Fruit fly (Drosophila melanogaster) whole organism, embryonic: ENCODE measurements around the gene CG6415.

Source experiments
- Adf1 ChIP-seq: fragments of 200-800 bp; sonication (Bioruptor generic); IDR thresholded peaks from 2 replicates; pipeline ENCODE4 v1.3.6; 2022; ENCODE audit warnings: missing biosample characterization, missing genetic modification characterization
- Blimp-1 ChIP-seq: fragments of 200-800 bp; sonication (Bioruptor generic); optimal IDR thresholded peaks from 3 replicates; lab custom pipeline; 2018; ENCODE audit warnings: missing biosample characterization, missing genetic modification characterization, mild to moderate bottlenecking, moderate library complexity, missing genetic modification reagents
- CG10979 ChIP-seq: fragments of 200-800 bp; sonication (Bioruptor generic); optimal IDR thresholded peaks from 2 replicates; lab custom pipeline; 2018; ENCODE audit warnings: missing biosample characterization, mild to moderate bottlenecking, missing genetic modification characterization, moderate library complexity
- CG13775 ChIP-seq: fragments of 200-800 bp; sonication (Bioruptor generic); optimal IDR thresholded peaks from 3 replicates; lab custom pipeline; 2017; ENCODE audit warnings: missing biosample characterization, mild to moderate bottlenecking, missing genetic modification characterization
- CG17568 ChIP-seq: fragments of 200-800 bp; sonication (Bioruptor generic); optimal IDR thresholded peaks from 2 replicates; lab custom pipeline; 2018; ENCODE audit warnings: missing biosample characterization, mild to moderate bottlenecking, missing genetic modification characterization, moderate library complexity
- CG17829 ChIP-seq: fragments of 200-800 bp; optimal IDR thresholded peaks from 2 replicates; lab custom pipeline; 2019; ENCODE audit warnings: missing biosample characterization, mild to moderate bottlenecking, missing genetic modification characterization, moderate library complexity
- CG18011 ChIP-seq: fragments of 200-800 bp; sonication (Bioruptor generic); optimal IDR thresholded peaks from 2 replicates; lab custom pipeline; 2017; ENCODE audit warnings: missing biosample characterization, missing genetic modification characterization, mild to moderate bottlenecking, moderate library complexity, missing genotype
- CG18476 ChIP-seq: fragments of 200-800 bp; sonication (Bioruptor generic); optimal IDR thresholded peaks from 2 replicates; lab custom pipeline; 2016; ENCODE audit warnings: missing biosample characterization, mild to moderate bottlenecking, missing genetic modification characterization
- CG18764 ChIP-seq: fragments of 200-800 bp; sonication (Bioruptor generic); optimal IDR thresholded peaks from 3 replicates; lab custom pipeline; 2016; ENCODE audit warnings: missing biosample characterization, missing genetic modification characterization
- CG30403 ChIP-seq: fragments of 200-800 bp; sonication (Bioruptor generic); optimal IDR thresholded peaks from 3 replicates; lab custom pipeline; 2016; ENCODE audit warnings: missing biosample characterization, missing genetic modification characterization
- CG34224 ChIP-seq: fragments of 200-800 bp; sonication (Bioruptor generic); IDR thresholded peaks from 3 replicates; pipeline ENCODE4 v1.3.6; 2022; ENCODE audit warnings: missing biosample characterization, missing genetic modification characterization; ENCODE audit not compliant: partially characterized antibody
- CG3838 ChIP-seq: fragments of 200-800 bp; sonication (Bioruptor generic); optimal IDR thresholded peaks from 3 replicates; lab custom pipeline; 2016; ENCODE audit warnings: missing biosample characterization, missing genetic modification characterization
- CG3995 ChIP-seq: fragments of 200-800 bp; sonication (Bioruptor generic); optimal IDR thresholded peaks from 3 replicates; lab custom pipeline; 2016; ENCODE audit warnings: missing biosample characterization, missing genetic modification characterization
- CG42726 ChIP-seq: fragments of 200-800 bp; sonication (Bioruptor generic); IDR thresholded peaks from 2 replicates; pipeline ENCODE4 v1.3.6; 2022; ENCODE audit warnings: missing biosample characterization, missing genetic modification characterization; ENCODE audit not compliant: partially characterized antibody
- CG4328 ChIP-seq: fragments of 200-800 bp; sonication (Bioruptor generic); optimal IDR thresholded peaks from 3 replicates; lab custom pipeline; 2017; ENCODE audit warnings: missing biosample characterization, missing genetic modification reagents, missing genetic modification characterization
- CG4820 ChIP-seq: fragments of 200-800 bp; sonication (Bioruptor generic); optimal IDR thresholded peaks from 3 replicates; lab custom pipeline; 2016; ENCODE audit warnings: missing biosample characterization, missing genetic modification characterization
- CG5245 ChIP-seq: fragments of 200-800 bp; sonication (Bioruptor generic); optimal IDR thresholded peaks from 3 replicates; lab custom pipeline; 2016; ENCODE audit warnings: missing biosample characterization, missing genetic modification characterization
- CG6813 ChIP-seq: fragments of 200-800 bp; sonication (Bioruptor generic); optimal IDR thresholded peaks from 2 replicates; lab custom pipeline; 2017; ENCODE audit warnings: missing biosample characterization, missing genetic modification characterization, mild to moderate bottlenecking, moderate library complexity, missing genetic modification reagents
- CG7556 ChIP-seq: fragments of 200-800 bp; sonication (Bioruptor generic); optimal IDR thresholded peaks from 2 replicates; lab custom pipeline; 2017; ENCODE audit warnings: missing biosample characterization, mild to moderate bottlenecking, missing genetic modification characterization
- CG7987 ChIP-seq: fragments of 200-800 bp; sonication (Bioruptor generic); optimal IDR thresholded peaks from 2 replicates; lab custom pipeline; 2018; ENCODE audit warnings: missing biosample characterization, mild to moderate bottlenecking, missing genetic modification characterization, moderate library complexity
- CG9609 ChIP-seq: fragments of 200-800 bp; sonication (Bioruptor generic); optimal IDR thresholded peaks from 3 replicates; lab custom pipeline; 2016; ENCODE audit warnings: missing biosample characterization, missing genetic modification characterization
- Camta ChIP-seq: fragments of 200-800 bp; sonication (Bioruptor generic); optimal IDR thresholded peaks from 2 replicates; lab custom pipeline; 2016; ENCODE audit warnings: missing biosample characterization, missing genetic modification characterization
- Chrac-16 ChIP-seq: fragments of 200-800 bp; sonication (Bioruptor generic); optimal IDR thresholded peaks from 3 replicates; lab custom pipeline; 2016; ENCODE audit warnings: missing biosample characterization, missing genetic modification characterization
- CoRest ChIP-seq: fragments of 200-800 bp; sonication (Bioruptor generic); optimal IDR thresholded peaks from 3 replicates; lab custom pipeline; 2018; ENCODE audit warnings: missing biosample characterization, mild to moderate bottlenecking, missing genetic modification characterization, moderate library complexity
- Dip3 ChIP-seq: fragments of 200-800 bp; sonication (Bioruptor generic); optimal IDR thresholded peaks from 3 replicates; lab custom pipeline; 2016; ENCODE audit warnings: missing biosample characterization, missing genetic modification characterization
- ERR ChIP-seq: fragments of 200-800 bp; sonication (Bioruptor generic); optimal IDR thresholded peaks from 2 replicates; lab custom pipeline; 2016; ENCODE audit warnings: missing biosample characterization, missing genetic modification characterization
- Fer2 ChIP-seq: fragments of 200-800 bp; sonication (Bioruptor generic); optimal IDR thresholded peaks from 2 replicates; lab custom pipeline; 2018; ENCODE audit warnings: missing biosample characterization, mild to moderate bottlenecking, missing genetic modification characterization, moderate library complexity
- Lpt ChIP-seq: fragments of >200 bp; optimal IDR thresholded peaks from 2 replicates; lab custom pipeline; 2018; ENCODE audit warnings: missing biosample characterization, missing genetic modification characterization
- Myb ChIP-seq: fragments of 200-800 bp; sonication (Bioruptor generic); optimal IDR thresholded peaks from 2 replicates; lab custom pipeline; 2016; ENCODE audit warnings: missing biosample characterization, missing genetic modification characterization
- Usf ChIP-seq: fragments of 200-800 bp; sonication (Bioruptor generic); optimal IDR thresholded peaks from 2 replicates; lab custom pipeline; 2017; ENCODE audit warnings: missing genotype, missing biosample characterization, missing genetic modification characterization
- Vsx1 ChIP-seq: fragments of 200-800 bp; sonication (Bioruptor generic); optimal IDR thresholded peaks from 2 replicates; lab custom pipeline; 2017; ENCODE audit warnings: missing biosample characterization, mild to moderate bottlenecking, missing genetic modification characterization, missing genetic modification reagents
- YL-1 ChIP-seq: fragments of 200-800 bp; sonication (Bioruptor generic); optimal IDR thresholded peaks from 3 replicates; lab custom pipeline; 2017; ENCODE audit warnings: missing biosample characterization, mild to moderate bottlenecking, missing genetic modification characterization
- ara ChIP-seq: fragments of 200-800 bp; sonication (Bioruptor generic); IDR thresholded peaks from 2 replicates; pipeline ENCODE4 v1.3.6; 2022; ENCODE audit warnings: missing biosample characterization, missing genetic modification characterization
- chif ChIP-seq, 2 experiments: fragments of 200-800 bp; sonication (Bioruptor generic); optimal IDR thresholded peaks; 3 replicates each; lab custom pipeline; 2016; ENCODE audit warnings: missing biosample characterization in 2 of 2, missing genetic modification characterization in 2 of 2
- cwo ChIP-seq: fragments of 200-800 bp; sonication (Bioruptor generic); optimal IDR thresholded peaks from 3 replicates; lab custom pipeline; 2017; ENCODE audit warnings: missing biosample characterization, missing genetic modification characterization, mild to moderate bottlenecking, moderate library complexity, missing genetic modification reagents
- gfzf ChIP-seq: fragments of 200-800 bp; sonication (Bioruptor generic); optimal IDR thresholded peaks from 2 replicates; lab custom pipeline; 2016; ENCODE audit warnings: missing biosample characterization, mild to moderate bottlenecking, missing genetic modification characterization, moderate library complexity
- hkb ChIP-seq, 2 experiments: fragments of 200-800 bp in 1 of 2; fragments of >200 bp in 1 of 2; sonication (Bioruptor generic) in 1 of 2; IDR thresholded peaks in 1 of 2; optimal IDR thresholded peaks in 1 of 2; 2 replicates each; pipeline versions ENCODE4 v1.3.6 to Lab custom; 2017 to 2022; ENCODE audit warnings: missing biosample characterization in 1 of 2, missing genetic modification characterization in 1 of 2
- kni ChIP-seq: fragments of 200-800 bp; sonication (Bioruptor generic); optimal IDR thresholded peaks from 3 replicates; lab custom pipeline; 2017; ENCODE audit warnings: mild to moderate bottlenecking, missing biosample characterization, missing genetic modification reagents, missing genetic modification characterization
- mirr ChIP-seq: fragments of 200-800 bp; sonication (Bioruptor generic); optimal IDR thresholded peaks from 3 replicates; lab custom pipeline; 2018; ENCODE audit warnings: missing biosample characterization, mild to moderate bottlenecking, missing genetic modification characterization
- pros ChIP-seq: fragments of 200-800 bp; sonication (Bioruptor generic); optimal IDR thresholded peaks from 3 replicates; lab custom pipeline; 2019; ENCODE audit warnings: missing biosample characterization, mild to moderate bottlenecking, missing genetic modification characterization, moderate library complexity
- row ChIP-seq: fragments of 200-800 bp; sonication (Bioruptor generic); IDR thresholded peaks from 3 replicates; pipeline ENCODE4 v1.3.6; 2022; ENCODE audit warnings: missing biosample characterization, missing genetic modification characterization
- sens-2 ChIP-seq: fragments of 200-800 bp; sonication (Bioruptor generic); IDR thresholded peaks from 2 replicates; pipeline ENCODE4 v1.3.6; 2022; ENCODE audit warnings: missing biosample characterization, missing genetic modification characterization
- slp2 ChIP-seq: fragments of 200-800 bp; sonication (Bioruptor generic); optimal IDR thresholded peaks from 2 replicates; lab custom pipeline; 2016; ENCODE audit warnings: missing biosample characterization, missing genetic modification characterization
- sr ChIP-seq: fragments of 200-800 bp; sonication (Bioruptor generic); IDR thresholded peaks from 3 replicates; pipeline ENCODE4 v1.3.6; 2022; ENCODE audit warnings: missing biosample characterization, missing genetic modification characterization
- tna ChIP-seq: fragments of 200-800 bp; sonication (Bioruptor generic); IDR thresholded peaks from 2 replicates; pipeline ENCODE4 v1.3.6; 2022; ENCODE audit warnings: missing biosample characterization, missing genetic modification characterization; ENCODE audit not compliant: partially characterized antibody
- trh ChIP-seq: fragments of 200-800 bp; sonication (Bioruptor generic); optimal IDR thresholded peaks from 2 replicates; lab custom pipeline; 2016; ENCODE audit warnings: missing biosample characterization, missing genetic modification characterization
- vnd ChIP-seq: fragments of 200-800 bp; sonication (Bioruptor generic); IDR thresholded peaks from 3 replicates; pipeline ENCODE4 v1.3.6; 2022; ENCODE audit warnings: missing biosample characterization, missing genetic modification characterization; ENCODE audit not compliant: partially characterized antibody
- z ChIP-seq: fragments of 200-800 bp; sonication (Bioruptor generic); IDR thresholded peaks from 3 replicates; pipeline ENCODE4 v1.3.6; 2022; ENCODE audit warnings: missing biosample characterization, missing genetic modification characterization

Gene CG6415

DNA sequence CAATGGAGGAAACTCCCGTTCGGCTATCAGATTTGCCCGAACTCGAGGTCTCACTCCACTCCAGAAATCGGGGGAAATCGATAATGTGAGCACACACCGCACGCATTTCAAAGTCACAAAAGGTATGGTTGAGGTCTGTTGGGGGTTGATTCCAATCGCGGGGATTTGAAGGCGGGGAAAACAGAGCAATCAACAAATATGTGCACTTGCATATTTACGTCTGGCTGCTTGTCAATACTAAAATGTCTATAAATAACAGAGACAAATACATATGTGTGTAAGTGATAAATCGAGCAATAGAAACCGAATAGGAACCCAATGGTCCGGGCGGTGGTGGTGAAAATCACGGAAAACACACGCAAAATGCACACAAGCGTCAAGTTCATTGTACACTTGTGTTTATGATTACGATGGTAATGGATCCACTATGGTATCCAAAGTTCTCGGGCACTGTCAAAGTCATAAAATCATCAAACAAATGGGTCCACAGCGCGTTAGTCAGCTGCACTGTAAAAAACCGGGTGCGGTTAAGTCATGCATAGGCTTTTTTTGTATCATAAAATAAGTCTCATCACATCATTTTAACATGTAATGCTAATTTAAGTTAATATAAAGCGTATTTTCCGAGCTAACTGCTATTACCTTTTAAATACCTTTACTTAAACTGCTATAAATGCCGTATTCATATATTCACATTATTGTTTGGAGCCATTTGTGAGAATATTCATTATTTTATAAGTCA lies 48.6 kb downstream of the CG6415 start (continued):
- TF ChIP-seq sr (GFP tag; lab: Robert Waterston, UW) (peak; percentile 90), CG7987 (GFP tag; lab: Kevin White, UChicago) (peak; percentile 93), CG30403 (GFP tag; lab: Kevin White, UChicago) (peak; percentile 28), Blimp-1 (peak; percentile 90), row (GFP tag; lab: Robert Waterston, UW) (peak; percentile 42; the same call in 1 of the 3 replicates), CG3838 (peak; percentile 85), CG13775 (peak; percentile 74), CG18011 (GFP tag; lab: Kevin White, UChicago) (peak; percentile 35), Usf (GFP tag; lab: Kevin White, UChicago) (peak; percentile 78), Camta (GFP tag; lab: Kevin White, UChicago) (peak; percentile 94), Dip3 (GFP tag; lab: Kevin White, UChicago) (no peak), ERR (GFP tag; lab: Kevin White, UChicago) (peak; percentile 76), CG17568 (GFP tag; lab: Kevin White, UChicago) (peak; percentile 87), Fer2 (peak; percentile 62), Myb (GFP tag; lab: Kevin White, UChicago) (peak; percentile 56), Adf1 (no peak), tna (GFP tag; lab: Robert Waterston, UW) (no peak), slp2 (GFP tag; lab: Kevin White, UChicago) (peak; percentile 50), chif (GFP tag; optimal IDR thresholded peaks at IDR 0.05; lab: Kevin White, UChicago) (peak; percentile 88 to 93), gfzf (GFP tag; lab: Kevin White, UChicago) (peak; percentile 18), CG18476 (GFP tag; lab: Kevin White, UChicago) (peak; percentile 73), CG34224 (GFP tag; lab: Robert Waterston, UW) (no peak), hkb (optimal IDR thresholded peaks at IDR 0.05; lab: Kevin White, UChicago) (no peak), hkb (GFP tag; IDR thresholded peaks at IDR 0.05; lab: Robert Waterston, UW) (peak; percentile 71), CG7556 (peak; percentile 86), vnd (GFP tag; lab: Robert Waterston, UW) (no peak), kni (GFP tag; lab: Kevin White, UChicago) (peak; percentile 94), cwo (peak; percentile 39), CG10979 (tag; lab: Kevin White, UChicago) (peak; percentile 73), Lpt (no peak), CG3995 (GFP tag; lab: Kevin White, UChicago) (peak; percentile 16), CoRest (tag; lab: Kevin White, UChicago) (peak; percentile 89), ara (GFP tag; lab: Robert Waterston, UW) (peak; percentile 94), Vsx1 (GFP tag; lab: Kevin White, UChicago) (peak; percentile 98), CG17829 (tag; lab: Kevin White, UChicago) (peak; percentile 70), CG5245 (GFP tag; lab: Kevin White, UChicago) (peak; percentile 84), YL-1 (GFP tag; lab: Kevin White, UChicago) (peak; percentile 95), CG18764 (GFP tag; lab: Kevin White, UChicago) (peak; percentile 92), CG4328 (GFP tag; lab: Kevin White, UChicago) (peak; percentile 83), trh (GFP tag; lab: Kevin White, UChicago) (peak; percentile 88), CG4820 (GFP tag; lab: Kevin White, UChicago) (peak; percentile 82), pros (GFP tag; lab: Kevin White, UChicago) (peak; percentile 39), sens-2 (peak; percentile 58; the same call in 1 of the 2 replicates), CG42726 (no peak), CG6813 (peak; percentile 96), Chrac-16 (GFP tag; lab: Kevin White, UChicago) (peak; percentile 26), mirr (GFP tag; lab: Kevin White, UChicago) (peak; percentile 80), CG9609 (GFP tag; lab: Kevin White, UChicago) (peak; percentile 80), z (GFP tag; lab: Robert Waterston, UW) (peak; percentile 68)
